Fruit fly (Drosophila melanogaster) whole organism: ENCODE data around the gene CG15570.

ENCODE experiments used
- CG8478 ChIP-seq: fragments of >200 bp; optimal IDR thresholded peaks from 2 replicates; lab custom pipeline; 2018; ENCODE audit warnings: inconsistent platforms
- EcR ChIP-seq, 2 experiments: fragments of >200 bp; optimal IDR thresholded peaks; 2 replicates each; lab custom pipeline; 2017; ENCODE audit warnings: missing biosample characterization in 2 of 2, missing genetic modification characterization in 2 of 2, missing genetic modification reagents in 2 of 2
- pan ChIP-seq: fragments of >200 bp; optimal IDR thresholded peaks from 2 replicates; lab custom pipeline; 2017
- psq ChIP-seq: fragments of >200 bp; optimal IDR thresholded peaks from 2 replicates; lab custom pipeline; 2017
- usp ChIP-seq: fragments of >200 bp; optimal IDR thresholded peaks from 2 replicates; lab custom pipeline; 2017; ENCODE audit warnings: missing biosample characterization, missing genetic modification characterization, mixed read lengths

- no peak for TF ChIP-seq CG8478 (lab: Kevin White, UChicago)
- no peak for TF ChIP-seq usp (GFP tag; lab: Kevin White, UChicago)
- no peak for TF ChIP-seq psq
- no peak for TF ChIP-seq pan (lab: Kevin White, UChicago)
- TF ChIP-seq EcR (GFP tag; optimal IDR thresholded peaks at IDR 0.05; lab: Kevin White, UChicago): no peak
Measured at dm6 chrX:4177733-4178132, 40.2 kb upstream of the CG15570 start.
